Fruit fly (Drosophila melanogaster) whole organism, embryonic: ENCODE measurements around the gene retinin.

Experiments used
- Abd-B ChIP-seq: fragments of 200-800 bp; sonication (Bioruptor generic); optimal IDR thresholded peaks from 2 replicates; lab custom pipeline; 2018; ENCODE audit warnings: missing biosample characterization, mild to moderate bottlenecking, missing genetic modification characterization, moderate library complexity
- CG10274 ChIP-seq: fragments of 200-800 bp; sonication (Bioruptor generic); optimal IDR thresholded peaks from 3 replicates; lab custom pipeline; 2017; ENCODE audit warnings: missing biosample characterization, mild to moderate bottlenecking, missing genetic modification characterization
- CG11398 ChIP-seq: fragments of 200-800 bp; sonication (Bioruptor generic); optimal IDR thresholded peaks from 2 replicates; lab custom pipeline; 2016; ENCODE audit warnings: missing biosample characterization, missing genetic modification characterization
- CG11504 ChIP-seq: fragments of 200-800 bp; sonication (Bioruptor generic); optimal IDR thresholded peaks from 3 replicates; lab custom pipeline; 2019; ENCODE audit warnings: missing biosample characterization, mild to moderate bottlenecking, missing genetic modification characterization, moderate library complexity
- CG12299 ChIP-seq: fragments of 200-800 bp; sonication (Bioruptor generic); optimal IDR thresholded peaks from 2 replicates; lab custom pipeline; 2018; ENCODE audit warnings: missing biosample characterization, mild to moderate bottlenecking, missing genetic modification characterization
- CG12769 ChIP-seq: fragments of 200-800 bp; sonication (Bioruptor generic); optimal IDR thresholded peaks from 2 replicates; lab custom pipeline; 2019; ENCODE audit warnings: missing biosample characterization, mild to moderate bottlenecking, missing genetic modification characterization, moderate library complexity
- CG2116 ChIP-seq: fragments of 200-800 bp; sonication (Bioruptor generic); optimal IDR thresholded peaks from 3 replicates; lab custom pipeline; 2018; ENCODE audit warnings: missing biosample characterization, mild to moderate bottlenecking, missing genetic modification characterization
- CG2129 ChIP-seq: fragments of 200-800 bp; sonication (Bioruptor generic); IDR thresholded peaks from 2 replicates; pipeline ENCODE4 v1.3.6; 2022; ENCODE audit warnings: missing biosample characterization, missing genetic modification characterization; ENCODE audit not compliant: partially characterized antibody
- CG2712 ChIP-seq: fragments of 200-800 bp; optimal IDR thresholded peaks from 3 replicates; lab custom pipeline; 2019; ENCODE audit warnings: missing biosample characterization, mild to moderate bottlenecking, missing genetic modification characterization, moderate library complexity
- CG31365 ChIP-seq: fragments of 200-800 bp; sonication (Bioruptor generic); optimal IDR thresholded peaks from 2 replicates; lab custom pipeline; 2018; ENCODE audit warnings: missing biosample characterization, mild to moderate bottlenecking, missing genetic modification characterization
- CG32532 ChIP-seq: fragments of 200-800 bp; sonication (Bioruptor generic); IDR thresholded peaks from 2 replicates; pipeline ENCODE4 v1.3.6; 2022; ENCODE audit warnings: missing biosample characterization, missing genetic modification characterization
- CG34376 ChIP-seq: fragments of 200-800 bp; sonication (Bioruptor generic); optimal IDR thresholded peaks from 2 replicates; lab custom pipeline; 2018; ENCODE audit warnings: missing biosample characterization, mild to moderate bottlenecking, missing genetic modification characterization
- CG42726 ChIP-seq: fragments of 200-800 bp; sonication (Bioruptor generic); IDR thresholded peaks from 2 replicates; pipeline ENCODE4 v1.3.6; 2022; ENCODE audit warnings: missing biosample characterization, missing genetic modification characterization; ENCODE audit not compliant: partially characterized antibody
- CG4424 ChIP-seq: fragments of 200-800 bp; sonication (Bioruptor generic); optimal IDR thresholded peaks from 3 replicates; lab custom pipeline; 2016; ENCODE audit warnings: missing biosample characterization, missing genetic modification characterization
- CG5180 ChIP-seq: fragments of 200-800 bp; sonication (Bioruptor generic); optimal IDR thresholded peaks from 3 replicates; lab custom pipeline; 2017; ENCODE audit warnings: missing biosample characterization, missing genetic modification characterization, mild to moderate bottlenecking, moderate library complexity, missing genetic modification reagents
- CG8359 ChIP-seq: fragments of 200-800 bp; sonication (Bioruptor generic); optimal IDR thresholded peaks from 2 replicates; lab custom pipeline; 2017; ENCODE audit warnings: missing biosample characterization, mild to moderate bottlenecking, missing genetic modification characterization, borderline replicate concordance
- CG9437 ChIP-seq: fragments of 200-800 bp; sonication (Bioruptor generic); optimal IDR thresholded peaks from 2 replicates; lab custom pipeline; 2018; ENCODE audit warnings: missing biosample characterization, mild to moderate bottlenecking, missing genetic modification characterization
- CoRest ChIP-seq: fragments of 200-800 bp; sonication (Bioruptor generic); optimal IDR thresholded peaks from 3 replicates; lab custom pipeline; 2018; ENCODE audit warnings: missing biosample characterization, mild to moderate bottlenecking, missing genetic modification characterization, moderate library complexity
- E2f1 ChIP-seq: fragments of 200-800 bp; sonication (Bioruptor generic); IDR thresholded peaks from 2 replicates; pipeline ENCODE4 v1.3.6; 2022; ENCODE audit warnings: missing biosample characterization, missing genetic modification characterization
- GATAe ChIP-seq: fragments of 200-800 bp; sonication (Bioruptor generic); conservative IDR thresholded peaks from 2 replicates; pipeline ENCODE4 v1.3.6; 2022; ENCODE audit warnings: missing biosample characterization, missing genetic modification characterization
- HHEX ChIP-seq: fragments of 200-800 bp; sonication (Bioruptor generic); optimal IDR thresholded peaks from 3 replicates; lab custom pipeline; 2017; ENCODE audit warnings: missing biosample characterization, mild to moderate bottlenecking, missing genetic modification characterization, missing genetic modification reagents
- Hey ChIP-seq: fragments of 200-800 bp; sonication (Bioruptor generic); optimal IDR thresholded peaks from 3 replicates; lab custom pipeline; 2018; ENCODE audit warnings: missing biosample characterization, mild to moderate bottlenecking, missing genetic modification characterization
- MBD-R2 ChIP-seq: fragments of 200-800 bp; sonication (Bioruptor generic); IDR thresholded peaks from 2 replicates; pipeline ENCODE4 v1.3.6; 2022; ENCODE audit warnings: missing biosample characterization, missing genetic modification characterization
- Pdp1 ChIP-seq, 2 experiments: fragments of 200-800 bp; sonication (Bioruptor generic); optimal IDR thresholded peaks; 3 replicates each; lab custom pipeline; 2016; ENCODE audit warnings: missing biosample characterization in 2 of 2, missing genetic modification characterization in 2 of 2, mild to moderate bottlenecking in 1 of 2, moderate library complexity in 1 of 2
- Scr ChIP-seq: fragments of 200-800 bp; sonication (Bioruptor generic); IDR thresholded peaks from 2 replicates; pipeline ENCODE4 v1.3.6; 2022; ENCODE audit warnings: missing biosample characterization, missing genetic modification characterization; ENCODE audit not compliant: partially characterized antibody
- bcd ChIP-seq: fragments of 200-800 bp; sonication (Bioruptor generic); optimal IDR thresholded peaks from 2 replicates; lab custom pipeline; 2017; ENCODE audit warnings: missing biosample characterization, mild to moderate bottlenecking, missing genetic modification characterization
- br ChIP-seq: fragments of >200 bp; optimal IDR thresholded peaks from 2 replicates; lab custom pipeline; 2017
- chinmo ChIP-seq: fragments of 200-800 bp; sonication (Bioruptor generic); IDR thresholded peaks from 4 replicates; pipeline ENCODE4 v1.3.6; 2022; ENCODE audit warnings: missing biosample characterization, missing genetic modification characterization; ENCODE audit not compliant: partially characterized antibody
- crp ChIP-seq, 2 experiments: fragments of 200-800 bp; sonication (Bioruptor generic); optimal IDR thresholded peaks; 2 replicates in 1 of 2; 3 replicates in 1 of 2; lab custom pipeline; 2017; ENCODE audit warnings: missing biosample characterization in 2 of 2, missing genetic modification characterization in 2 of 2, mild to moderate bottlenecking in 1 of 2, moderate library complexity in 1 of 2
- cwo ChIP-seq: fragments of 200-800 bp; sonication (Bioruptor generic); optimal IDR thresholded peaks from 3 replicates; lab custom pipeline; 2017; ENCODE audit warnings: missing biosample characterization, missing genetic modification characterization, mild to moderate bottlenecking, moderate library complexity, missing genetic modification reagents
- da ChIP-seq: fragments of 200-800 bp; sonication (Bioruptor generic); optimal IDR thresholded peaks from 2 replicates; lab custom pipeline; 2016; ENCODE audit warnings: missing biosample characterization, missing genetic modification characterization
- fd96Cb ChIP-seq: fragments of 200-800 bp; sonication (Bioruptor generic); optimal IDR thresholded peaks from 2 replicates; lab custom pipeline; 2018; ENCODE audit warnings: missing biosample characterization, mild to moderate bottlenecking, missing genetic modification characterization, moderate library complexity
- gce ChIP-seq: fragments of 200-800 bp; sonication (Bioruptor generic); IDR thresholded peaks from 3 replicates; pipeline ENCODE4 v1.3.6; 2022; ENCODE audit warnings: missing biosample characterization, missing genetic modification characterization
- gfzf ChIP-seq: fragments of 200-800 bp; sonication (Bioruptor generic); optimal IDR thresholded peaks from 2 replicates; lab custom pipeline; 2016; ENCODE audit warnings: missing biosample characterization, mild to moderate bottlenecking, missing genetic modification characterization, moderate library complexity
- ham ChIP-seq: fragments of 200-800 bp; sonication (Bioruptor generic); IDR thresholded peaks from 2 replicates; pipeline ENCODE4 v1.3.6; 2022; ENCODE audit warnings: missing biosample characterization, missing genetic modification characterization
- kni ChIP-seq: fragments of 200-800 bp; sonication (Bioruptor generic); optimal IDR thresholded peaks from 3 replicates; lab custom pipeline; 2017; ENCODE audit warnings: mild to moderate bottlenecking, missing biosample characterization, missing genetic modification reagents, missing genetic modification characterization
- knrl ChIP-seq: fragments of 200-800 bp; sonication (Bioruptor generic); IDR thresholded peaks from 3 replicates; pipeline ENCODE4 v1.3.6; 2022; ENCODE audit warnings: missing biosample characterization, missing genetic modification characterization; ENCODE audit not compliant: partially characterized antibody
- mam ChIP-seq: fragments of 200-800 bp; sonication (Bioruptor generic); optimal IDR thresholded peaks from 3 replicates; lab custom pipeline; 2016; ENCODE audit warnings: missing biosample characterization, missing genetic modification characterization
- mirr ChIP-seq: fragments of 200-800 bp; sonication (Bioruptor generic); optimal IDR thresholded peaks from 3 replicates; lab custom pipeline; 2018; ENCODE audit warnings: missing biosample characterization, mild to moderate bottlenecking, missing genetic modification characterization
- nerfin-1 ChIP-seq: fragments of 200-800 bp; sonication (Bioruptor generic); optimal IDR thresholded peaks from 3 replicates; lab custom pipeline; 2019; ENCODE audit warnings: missing biosample characterization, mild to moderate bottlenecking, missing genetic modification characterization, moderate library complexity
- pros ChIP-seq: fragments of 200-800 bp; sonication (Bioruptor generic); optimal IDR thresholded peaks from 3 replicates; lab custom pipeline; 2019; ENCODE audit warnings: missing biosample characterization, mild to moderate bottlenecking, missing genetic modification characterization, moderate library complexity
- run ChIP-seq: fragments of 200-800 bp; sonication (Bioruptor generic); optimal IDR thresholded peaks from 3 replicates; lab custom pipeline; 2018; ENCODE audit warnings: missing biosample characterization, mild to moderate bottlenecking, missing genetic modification characterization
- sc ChIP-seq, 3 experiments: fragments of >200 bp in 2 of 3; fragments of 200-800 bp in 1 of 3; sonication (Bioruptor generic) in 1 of 3; optimal IDR thresholded peaks; 2 replicates in 2 of 3; 3 replicates in 1 of 3; lab custom pipeline; 2017; ENCODE audit warnings: mild to moderate bottlenecking in 1 of 3, missing biosample characterization in 1 of 3, missing genetic modification characterization in 1 of 3, missing genetic modification reagents in 1 of 3
- sens-2 ChIP-seq: fragments of 200-800 bp; sonication (Bioruptor generic); IDR thresholded peaks from 2 replicates; pipeline ENCODE4 v1.3.6; 2022; ENCODE audit warnings: missing biosample characterization, missing genetic modification characterization
- slbo ChIP-seq: fragments of 200-800 bp; sonication (Bioruptor generic); IDR thresholded peaks from 2 replicates; pipeline ENCODE4 v1.3.6; 2022; ENCODE audit warnings: missing biosample characterization, missing genetic modification characterization
- tll ChIP-seq, 2 experiments: fragments of 200-800 bp in 1 of 2; fragments of >200 bp in 1 of 2; sonication (Bioruptor generic) in 1 of 2; optimal IDR thresholded peaks; 2 replicates each; lab custom pipeline; 2017 to 2019; ENCODE audit warnings: missing biosample characterization in 2 of 2, missing genetic modification characterization in 2 of 2, mild to moderate bottlenecking in 1 of 2, moderate library complexity in 1 of 2
- tup ChIP-seq: fragments of 200-800 bp; sonication (Bioruptor generic); optimal IDR thresholded peaks from 2 replicates; lab custom pipeline; 2016; ENCODE audit warnings: missing biosample characterization, mild to moderate bottlenecking, missing genetic modification characterization, moderate library complexity

retinin gene

dm6 chr3L:16381184-16381797, 49.6 kb downstream of the retinin start, which contains the start of gene Agpat4:
Gene Agpat4, minus strand, starts transcription at chr3L:16381570.
- TF ChIP-seq run (no peak), chinmo (0 out of 4 replicates have a peak, but pooled peaks have one; percentile 39), pros (GFP tag; lab: Kevin White, UChicago) (peak; percentile 21), da (no peak), CG32532 (GFP tag; lab: Robert Waterston, UW) (peak; percentile 32; the same call in 1 of the 2 replicates), sc (optimal IDR thresholded peaks at IDR 0.05; lab: Kevin White, UChicago) (no peak), sc (GFP tag; optimal IDR thresholded peaks at IDR 0.05; lab: Kevin White, UChicago) (no peak), fd96Cb (tag; lab: Kevin White, UChicago) (no peak), MBD-R2 (GFP tag; lab: Robert Waterston, UW) (peak; percentile 36; the same call in 1 of the 2 replicates), CG11398 (GFP tag; lab: Kevin White, UChicago) (no peak), CG10274 (GFP tag; lab: Kevin White, UChicago) (no peak), CG2129 (GFP tag; lab: Robert Waterston, UW) (no peak), CG11504 (no peak), Pdp1 (GFP tag; optimal IDR thresholded peaks at IDR 0.05; lab: Kevin White, UChicago) (peak in 1 of 2 experiments; percentile 16), mam (GFP tag; lab: Kevin White, UChicago) (no peak), ham (GFP tag; lab: Robert Waterston, UW) (no peak), cwo (peak; percentile 85), slbo (no peak), GATAe (GFP tag; lab: Robert Waterston, UW) (peak; percentile 98), tup (GFP tag; lab: Kevin White, UChicago) (no peak), mirr (GFP tag; lab: Kevin White, UChicago) (peak; percentile 87), CG34376 (GFP tag; lab: Kevin White, UChicago) (peak; percentile 95), HHEX (GFP tag; lab: Kevin White, UChicago) (peak; percentile 13), crp (GFP tag; optimal IDR thresholded peaks at IDR 0.05; lab: Kevin White, UChicago) (peak in 1 of 2 experiments; percentile 74), kni (GFP tag; lab: Kevin White, UChicago) (peak; percentile 14), E2f1 (GFP tag; lab: Robert Waterston, UW) (no peak), CG42726 (GFP tag; lab: Robert Waterston, UW) (peak; percentile 68; the same call in 1 of the 2 replicates), bcd (GFP tag; lab: Kevin White, UChicago) (peak; percentile 7), Abd-B (peak; percentile 11), tll (GFP tag; optimal IDR thresholded peaks at IDR 0.05; lab: Kevin White, UChicago) (peak in 1 of 2 experiments; percentile 40), gfzf (GFP tag; lab: Kevin White, UChicago) (peak; percentile 87), CG12769 (peak; percentile 12), CG2712 (tag; lab: Kevin White, UChicago) (peak; percentile 6), br (lab: Kevin White, UChicago) (no peak), Hey (peak; percentile 34), CG12299 (tag; lab: Kevin White, UChicago) (no peak), CG2116 (GFP tag; lab: Kevin White, UChicago) (peak; percentile 15), sens-2 (no peak), gce (GFP tag; lab: Robert Waterston, UW) (no peak), CG8359 (GFP tag; lab: Kevin White, UChicago) (no peak), Scr (peak; percentile 32), CG9437 (GFP tag; lab: Kevin White, UChicago) (peak; percentile 51), nerfin-1 (tag; lab: Kevin White, UChicago) (no peak), CoRest (tag; lab: Kevin White, UChicago) (peak; percentile 67), CG31365 (tag; lab: Kevin White, UChicago) (peak; percentile 99), CG5180 (peak; percentile 66), knrl (GFP tag; lab: Robert Waterston, UW) (peak; percentile 56; the same call in 2 of the 3 replicates), CG4424 (GFP tag; lab: Kevin White, UChicago) (no peak)
